Fruit fly (Drosophila melanogaster) whole organism, embryonic: ENCODE results near the gene ZnT77C.
A peak's percentile ranks its signal among the peaks of the same experiment; 100 is the strongest.

ENCODE experiments used
- Atf6 ChIP-seq: fragments of 200-800 bp; sonication (Bioruptor generic); IDR thresholded peaks from 2 replicates; pipeline ENCODE4 v1.3.6; 2022; ENCODE audit warnings: missing biosample characterization, missing genetic modification characterization
- CG10431 ChIP-seq: fragments of 200-800 bp; sonication (Bioruptor generic); optimal IDR thresholded peaks from 3 replicates; lab custom pipeline; 2018; ENCODE audit warnings: missing biosample characterization, mild to moderate bottlenecking, missing genetic modification characterization
- CG10462 ChIP-seq: fragments of 200-800 bp; sonication (Bioruptor generic); optimal IDR thresholded peaks from 2 replicates; lab custom pipeline; 2016; ENCODE audit warnings: missing biosample characterization, missing genetic modification characterization
- CG13775 ChIP-seq: fragments of 200-800 bp; sonication (Bioruptor generic); optimal IDR thresholded peaks from 3 replicates; lab custom pipeline; 2017; ENCODE audit warnings: missing biosample characterization, mild to moderate bottlenecking, missing genetic modification characterization
- CG14014 ChIP-seq: fragments of 200-800 bp; sonication (Bioruptor generic); IDR thresholded peaks from 2 replicates; pipeline ENCODE4 v1.3.6; 2022; ENCODE audit warnings: missing biosample characterization, missing genetic modification characterization
- CG15601 ChIP-seq: fragments of 200-800 bp; sonication (Bioruptor generic); optimal IDR thresholded peaks from 3 replicates; lab custom pipeline; 2019; ENCODE audit warnings: missing biosample characterization, mild to moderate bottlenecking, missing genetic modification characterization, moderate library complexity
- CG15696 ChIP-seq: fragments of 200-800 bp; sonication (Bioruptor generic); optimal IDR thresholded peaks from 2 replicates; lab custom pipeline; 2019; ENCODE audit warnings: missing biosample characterization, mild to moderate bottlenecking, missing genetic modification characterization, moderate library complexity
- CG16779 ChIP-seq: fragments of 200-800 bp; sonication (Bioruptor generic); IDR thresholded peaks from 2 replicates; pipeline ENCODE4 v1.3.6; 2022; ENCODE audit warnings: missing biosample characterization, missing genetic modification characterization
- CG16815 ChIP-seq: fragments of 200-800 bp; sonication (Bioruptor generic); optimal IDR thresholded peaks from 3 replicates; lab custom pipeline; 2017; ENCODE audit warnings: missing biosample characterization, mild to moderate bottlenecking, missing genetic modification characterization
- CG17361 ChIP-seq: fragments of 200-800 bp; sonication (Bioruptor generic); IDR thresholded peaks from 3 replicates; pipeline ENCODE4 v1.3.6; 2022; ENCODE audit warnings: missing biosample characterization, missing genetic modification characterization
- CG17802 ChIP-seq: fragments of 200-800 bp; sonication (Bioruptor generic); optimal IDR thresholded peaks from 2 replicates; lab custom pipeline; 2018; ENCODE audit warnings: missing biosample characterization, mild to moderate bottlenecking, missing genetic modification characterization, moderate library complexity
- CG18011 ChIP-seq: fragments of 200-800 bp; sonication (Bioruptor generic); optimal IDR thresholded peaks from 2 replicates; lab custom pipeline; 2017; ENCODE audit warnings: missing biosample characterization, missing genetic modification characterization, mild to moderate bottlenecking, moderate library complexity, missing genotype
- CG2129 ChIP-seq: fragments of 200-800 bp; sonication (Bioruptor generic); IDR thresholded peaks from 2 replicates; pipeline ENCODE4 v1.3.6; 2022; ENCODE audit warnings: missing biosample characterization, missing genetic modification characterization; ENCODE audit not compliant: partially characterized antibody
- CG30020 ChIP-seq: fragments of 200-800 bp; optimal IDR thresholded peaks from 2 replicates; lab custom pipeline; 2019; ENCODE audit warnings: missing biosample characterization, mild to moderate bottlenecking, missing genetic modification characterization, moderate library complexity
- CG3407 ChIP-seq: fragments of 200-800 bp; sonication (Bioruptor generic); optimal IDR thresholded peaks from 2 replicates; lab custom pipeline; 2018; ENCODE audit warnings: missing biosample characterization, mild to moderate bottlenecking, missing genetic modification characterization
- CG34376 ChIP-seq: fragments of 200-800 bp; sonication (Bioruptor generic); optimal IDR thresholded peaks from 2 replicates; lab custom pipeline; 2018; ENCODE audit warnings: missing biosample characterization, mild to moderate bottlenecking, missing genetic modification characterization
- CG3847 ChIP-seq: fragments of 200-800 bp; sonication (Bioruptor generic); IDR thresholded peaks from 2 replicates; pipeline ENCODE4 v1.3.6; 2022; ENCODE audit warnings: missing biosample characterization, missing genetic modification characterization
- CG3995 ChIP-seq: fragments of 200-800 bp; sonication (Bioruptor generic); optimal IDR thresholded peaks from 3 replicates; lab custom pipeline; 2016; ENCODE audit warnings: missing biosample characterization, missing genetic modification characterization
- CG4282 ChIP-seq: fragments of 200-800 bp; sonication (Bioruptor generic); optimal IDR thresholded peaks from 2 replicates; lab custom pipeline; 2016; ENCODE audit warnings: missing biosample characterization, missing genetic modification characterization
- CG4360 ChIP-seq: fragments of 200-800 bp; sonication (Bioruptor generic); IDR thresholded peaks from 2 replicates; pipeline ENCODE4 v1.3.6; 2022; ENCODE audit warnings: missing biosample characterization, missing genetic modification characterization
- CG4617 ChIP-seq: fragments of 200-800 bp; sonication (Bioruptor generic); optimal IDR thresholded peaks from 3 replicates; lab custom pipeline; 2016; ENCODE audit warnings: missing biosample characterization, missing genetic modification characterization, borderline replicate concordance
- CG4707 ChIP-seq: fragments of 200-800 bp; sonication (Bioruptor generic); optimal IDR thresholded peaks from 2 replicates; lab custom pipeline; 2018; ENCODE audit warnings: missing biosample characterization, mild to moderate bottlenecking, missing genetic modification characterization, moderate library complexity
- CG6689 ChIP-seq: fragments of 200-800 bp; sonication (Bioruptor generic); IDR thresholded peaks from 2 replicates; pipeline ENCODE4 v1.3.6; 2022; ENCODE audit warnings: missing biosample characterization, missing genetic modification characterization
- CG8281 ChIP-seq: fragments of 200-800 bp; sonication (Bioruptor generic); optimal IDR thresholded peaks from 2 replicates; lab custom pipeline; 2018; ENCODE audit warnings: missing biosample characterization, mild to moderate bottlenecking, missing genetic modification characterization, moderate library complexity
- Dfd ChIP-seq, 2 experiments: fragments of >200 bp; optimal IDR thresholded peaks; 2 replicates each; lab custom pipeline; 2017; ENCODE audit warnings: missing biosample characterization in 2 of 2, missing genetic modification characterization in 2 of 2
- Elba2 ChIP-seq: fragments of 200-800 bp; sonication (Bioruptor generic); optimal IDR thresholded peaks from 3 replicates; lab custom pipeline; 2016; ENCODE audit warnings: missing biosample characterization, missing genetic modification characterization
- Fer3 ChIP-seq: fragments of 200-800 bp; sonication (Bioruptor generic); optimal IDR thresholded peaks from 2 replicates; lab custom pipeline; 2018; ENCODE audit warnings: missing biosample characterization, mild to moderate bottlenecking, missing genetic modification characterization, moderate library complexity
- HmgD ChIP-seq: fragments of 200-800 bp; sonication (Bioruptor generic); optimal IDR thresholded peaks from 3 replicates; lab custom pipeline; 2016; ENCODE audit warnings: missing biosample characterization, missing genetic modification characterization
- Hr51 ChIP-seq, 2 experiments: fragments of 200-800 bp; sonication (Bioruptor generic); optimal IDR thresholded peaks; 2 replicates in 1 of 2; 3 replicates in 1 of 2; lab custom pipeline; 2016 to 2018; ENCODE audit warnings: missing biosample characterization in 2 of 2, missing genetic modification characterization in 2 of 2, mild to moderate bottlenecking in 1 of 2, moderate library complexity in 1 of 2
- MBD-R2 ChIP-seq: fragments of 200-800 bp; sonication (Bioruptor generic); IDR thresholded peaks from 2 replicates; pipeline ENCODE4 v1.3.6; 2022; ENCODE audit warnings: missing biosample characterization, missing genetic modification characterization
- MTF-1 ChIP-seq: fragments of 200-800 bp; sonication (Bioruptor generic); optimal IDR thresholded peaks from 2 replicates; lab custom pipeline; 2018; ENCODE audit warnings: missing biosample characterization, mild to moderate bottlenecking, missing genetic modification characterization, borderline replicate concordance
- Oaz ChIP-seq: fragments of 200-800 bp; sonication (Bioruptor generic); IDR thresholded peaks from 2 replicates; pipeline ENCODE4 v1.3.6; 2022; ENCODE audit warnings: missing biosample characterization, missing genetic modification characterization
- ab ChIP-seq: fragments of 200-800 bp; sonication (Bioruptor generic); optimal IDR thresholded peaks from 2 replicates; lab custom pipeline; 2016; ENCODE audit warnings: missing biosample characterization, missing genetic modification characterization
- cad ChIP-seq: fragments of >200 bp; optimal IDR thresholded peaks from 2 replicates; lab custom pipeline; 2017; ENCODE audit warnings: missing biosample characterization, missing genetic modification characterization
- crp ChIP-seq, 2 experiments: fragments of 200-800 bp; sonication (Bioruptor generic); optimal IDR thresholded peaks; 2 replicates in 1 of 2; 3 replicates in 1 of 2; lab custom pipeline; 2017; ENCODE audit warnings: missing biosample characterization in 2 of 2, missing genetic modification characterization in 2 of 2, mild to moderate bottlenecking in 1 of 2, moderate library complexity in 1 of 2
- dati ChIP-seq: fragments of 200-800 bp; sonication (Bioruptor generic); IDR thresholded peaks from 2 replicates; pipeline ENCODE4 v1.3.6; 2022; ENCODE audit warnings: missing biosample characterization, missing genetic modification characterization
- dpn ChIP-seq, 2 experiments: fragments of 200-800 bp; sonication (Bioruptor generic); optimal IDR thresholded peaks; 3 replicates each; lab custom pipeline; 2016; ENCODE audit warnings: missing biosample characterization in 2 of 2, missing genetic modification characterization in 2 of 2
- hb ChIP-seq: fragments of 200-800 bp; sonication (Bioruptor generic); IDR thresholded peaks from 3 replicates; pipeline ENCODE4 v1.3.6; 2022; ENCODE audit warnings: missing biosample characterization, missing genetic modification characterization; ENCODE audit not compliant: partially characterized antibody
- hbn ChIP-seq: fragments of 200-800 bp; sonication (Bioruptor generic); IDR thresholded peaks from 2 replicates; pipeline ENCODE4 v1.3.6; 2022; ENCODE audit warnings: missing biosample characterization, missing genetic modification characterization; ENCODE audit not compliant: partially characterized antibody
- insv ChIP-seq, 2 experiments: fragments of 200-800 bp; sonication (Bioruptor generic); optimal IDR thresholded peaks; 3 replicates each; lab custom pipeline; 2016 to 2018; ENCODE audit warnings: missing biosample characterization in 2 of 2, missing genetic modification characterization in 2 of 2
- jing ChIP-seq: fragments of 200-800 bp; sonication (Bioruptor generic); optimal IDR thresholded peaks from 2 replicates; lab custom pipeline; 2018; ENCODE audit warnings: missing biosample characterization, mild to moderate bottlenecking, missing genetic modification characterization
- mam ChIP-seq: fragments of 200-800 bp; sonication (Bioruptor generic); optimal IDR thresholded peaks from 3 replicates; lab custom pipeline; 2016; ENCODE audit warnings: missing biosample characterization, missing genetic modification characterization
- oc ChIP-seq: fragments of 200-800 bp; sonication (Bioruptor generic); optimal IDR thresholded peaks from 2 replicates; lab custom pipeline; 2018; ENCODE audit warnings: missing biosample characterization, mild to moderate bottlenecking, missing genetic modification characterization, moderate library complexity
- org-1 ChIP-seq: fragments of 200-800 bp; sonication (Bioruptor generic); optimal IDR thresholded peaks from 2 replicates; lab custom pipeline; 2017; ENCODE audit warnings: missing biosample characterization, missing genetic modification characterization
- run ChIP-seq: fragments of 200-800 bp; sonication (Bioruptor generic); optimal IDR thresholded peaks from 3 replicates; lab custom pipeline; 2018; ENCODE audit warnings: missing biosample characterization, mild to moderate bottlenecking, missing genetic modification characterization
- sob ChIP-seq: fragments of 200-800 bp; sonication (Bioruptor generic); IDR thresholded peaks from 2 replicates; pipeline ENCODE4 v1.3.6; 2022; ENCODE audit warnings: missing biosample characterization, missing genetic modification characterization
- vvl ChIP-seq: fragments of 200-800 bp; sonication (Bioruptor generic); IDR thresholded peaks from 2 replicates; pipeline ENCODE4 v1.3.6; 2022; ENCODE audit warnings: missing biosample characterization, missing genetic modification characterization
- z ChIP-seq: fragments of 200-800 bp; sonication (Bioruptor generic); IDR thresholded peaks from 3 replicates; pipeline ENCODE4 v1.3.6; 2022; ENCODE audit warnings: missing biosample characterization, missing genetic modification characterization
- zen ChIP-seq: fragments of 200-800 bp; sonication (Bioruptor generic); optimal IDR thresholded peaks from 3 replicates; lab custom pipeline; 2018; ENCODE audit warnings: missing biosample characterization, mild to moderate bottlenecking, missing genetic modification characterization, moderate library complexity

Gene ZnT77C

DNA sequence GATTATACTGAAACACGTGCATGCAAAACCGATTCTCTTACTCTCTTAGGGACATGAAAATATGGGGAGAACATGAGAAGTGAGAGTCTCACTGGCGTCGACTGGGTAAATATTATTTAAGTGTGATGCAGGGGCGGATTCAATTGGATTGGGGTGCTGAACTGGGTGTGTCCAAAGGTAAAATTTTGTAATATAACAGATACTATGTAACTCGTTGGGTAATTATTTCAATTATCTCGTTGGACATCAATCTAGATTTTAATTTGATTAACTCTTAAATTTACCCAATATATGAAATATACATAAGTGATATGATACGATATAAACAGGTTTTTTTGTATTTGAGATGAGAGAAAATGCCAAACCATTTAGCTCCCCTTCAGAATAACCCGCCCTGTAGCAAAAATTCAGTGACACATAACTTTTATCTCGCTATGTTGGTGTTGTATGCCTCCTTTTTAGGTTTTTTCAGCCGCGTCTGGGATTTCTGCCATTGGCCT, 13.5 kb upstream of the ZnT77C start (continued):
- TF ChIP-seq CG15601 (tag; lab: Kevin White, UChicago), result peak; percentile 75
- TF ChIP-seq CG14014 (GFP tag; lab: Robert Waterston, UW), result peak; percentile 95
- TF ChIP-seq CG8281 (tag; lab: Kevin White, UChicago), result peak; percentile 76
- TF ChIP-seq Atf6 (GFP tag; lab: Robert Waterston, UW), result peak; percentile 95
- peak; percentile 97 for TF ChIP-seq mam (GFP tag; lab: Kevin White, UChicago)
- peak; percentile 73 for TF ChIP-seq CG3407
- no peak; the same call in 1 of the 2 replicates for TF ChIP-seq Oaz (GFP tag; lab: Robert Waterston, UW)
- TF ChIP-seq CG4282 (GFP tag; lab: Kevin White, UChicago), result peak; percentile 60
- peak; percentile 97 for TF ChIP-seq CG3847 (GFP tag; lab: Robert Waterston, UW)
- TF ChIP-seq crp (GFP tag; optimal IDR thresholded peaks at IDR 0.05; lab: Kevin White, UChicago), result peak in 1 of 2 experiments; percentile 55
- TF ChIP-seq CG4617 (GFP tag; lab: Kevin White, UChicago), result peak; percentile 59
- peak in 1 of 2 experiments; percentile 94 for TF ChIP-seq Dfd (GFP tag; optimal IDR thresholded peaks at IDR 0.05; lab: Kevin White, UChicago)
- peak in 1 of 2 experiments; percentile 56 for TF ChIP-seq insv (GFP tag; optimal IDR thresholded peaks at IDR 0.05; lab: Kevin White, UChicago)
- TF ChIP-seq Hr51 (GFP tag; optimal IDR thresholded peaks at IDR 0.05; lab: Kevin White, UChicago), result peak; percentile 88 to 90
- TF ChIP-seq CG4707 (GFP tag; lab: Kevin White, UChicago), result peak; percentile 66
- TF ChIP-seq ab (GFP tag; lab: Kevin White, UChicago), result peak; percentile 80
- TF ChIP-seq vvl (GFP tag; lab: Robert Waterston, UW), result peak; percentile 96
- peak; percentile 83 for TF ChIP-seq zen
- peak; percentile 89 for TF ChIP-seq CG13775 (GFP tag; lab: Kevin White, UChicago)
- TF ChIP-seq CG16815 (GFP tag; lab: Kevin White, UChicago), result peak; percentile 93
- TF ChIP-seq CG10462 (GFP tag; lab: Kevin White, UChicago), result peak; percentile 80
- TF ChIP-seq CG2129 (GFP tag; lab: Robert Waterston, UW), result no peak
- peak; percentile 55 for TF ChIP-seq CG10431 (GFP tag; lab: Kevin White, UChicago)
- peak; percentile 96 for TF ChIP-seq Fer3
- TF ChIP-seq org-1, result peak; percentile 89
- peak; percentile 78 for TF ChIP-seq oc (tag; lab: Kevin White, UChicago)
- TF ChIP-seq CG30020 (tag; lab: Kevin White, UChicago), result peak; percentile 49
- TF ChIP-seq CG16779 (GFP tag; lab: Robert Waterston, UW), result peak; percentile 96
- TF ChIP-seq dati (GFP tag; lab: Robert Waterston, UW), result peak; percentile 34; the same call in 1 of the 2 replicates
- TF ChIP-seq CG15696, result peak; percentile 91
- peak; percentile 95 to 96 for TF ChIP-seq dpn (GFP tag; optimal IDR thresholded peaks at IDR 0.05; lab: Kevin White, UChicago)
- peak; percentile 81 for TF ChIP-seq HmgD (GFP tag; lab: Kevin White, UChicago)
- no peak for TF ChIP-seq Elba2 (GFP tag; lab: Kevin White, UChicago)
- peak; percentile 79 for TF ChIP-seq CG3995 (GFP tag; lab: Kevin White, UChicago)
- TF ChIP-seq CG17802 (tag; lab: Kevin White, UChicago), result peak; percentile 64
- TF ChIP-seq hbn (GFP tag; lab: Robert Waterston, UW), result peak; percentile 42; the same call in 1 of the 2 replicates
- peak; percentile 81 for TF ChIP-seq MTF-1 (GFP tag; lab: Kevin White, UChicago)
- peak; percentile 84 for TF ChIP-seq CG18011 (GFP tag; lab: Kevin White, UChicago)
- no peak for TF ChIP-seq z
- TF ChIP-seq CG4360 (GFP tag; lab: Robert Waterston, UW), result 0 out of 2 replicates have a peak, but pooled peaks have one; percentile 12
- peak; percentile 96 for TF ChIP-seq sob
- no peak for TF ChIP-seq hb
- peak; percentile 96 for TF ChIP-seq CG34376
- TF ChIP-seq MBD-R2 (GFP tag; lab: Robert Waterston, UW), result peak; percentile 87
- TF ChIP-seq jing (GFP tag; lab: Kevin White, UChicago), result peak; percentile 80
- peak; percentile 94 for TF ChIP-seq CG6689 (GFP tag; lab: Robert Waterston, UW)
- TF ChIP-seq cad (GFP tag; lab: Kevin White, UChicago), result no peak
- peak; percentile 93 for TF ChIP-seq CG17361 (GFP tag; lab: Robert Waterston, UW)
- peak; percentile 73 for TF ChIP-seq run (tag; lab: Kevin White, UChicago)
